Worm (Caenorhabditis elegans) whole organism, early embryonic: Measurements from ENCODE around the gene hrpf-2.

Experiments
- F13C5.2 ChIP-seq: sonication (generic microtip); optimal IDR thresholded peaks from 2 replicates; lab custom pipeline; 2017; ENCODE audit warnings: mild to moderate bottlenecking, missing genetic modification characterization, inconsistent platforms, missing compliant biosample characterization
- aly-1 ChIP-seq: sonication (generic microtip); optimal IDR thresholded peaks from 2 replicates; lab custom pipeline; 2016; ENCODE audit warnings: missing genetic modification characterization, missing compliant biosample characterization
- ama-1 ChIP-seq: fragments of 150-350 bp; optimal IDR thresholded peaks from 2 replicates; lab custom pipeline; 2014
- ceh-13 ChIP-seq: fragments of 200-800 bp; sonication (Bioruptor generic); optimal IDR thresholded peaks from 2 replicates; lab custom pipeline; 2018; ENCODE audit warnings: mild to moderate bottlenecking, missing genetic modification characterization, missing compliant biosample characterization
- ceh-36 ChIP-seq: sonication (generic microtip); optimal IDR thresholded peaks from 2 replicates; lab custom pipeline; 2016; ENCODE audit warnings: missing genetic modification characterization, inconsistent platforms, missing compliant biosample characterization
- ets-7 ChIP-seq: sonication (generic microtip); optimal IDR thresholded peaks from 2 replicates; lab custom pipeline; 2016; ENCODE audit warnings: missing genotype, missing genetic modification characterization, missing compliant biosample characterization
- hmbx-1 ChIP-seq: sonication (generic microtip); optimal IDR thresholded peaks from 2 replicates; lab custom pipeline; 2016; ENCODE audit warnings: mild to moderate bottlenecking, missing genetic modification characterization, missing compliant biosample characterization
- hmg-4 ChIP-seq: fragments of 200-800 bp; sonication (Bioruptor generic); optimal IDR thresholded peaks from 2 replicates; lab custom pipeline; 2018; ENCODE audit warnings: mild to moderate bottlenecking, missing genetic modification characterization, missing compliant biosample characterization
- scrt-1 ChIP-seq: fragments of 200-800 bp; sonication (Bioruptor generic); IDR thresholded peaks from 2 replicates; pipeline ENCODE4 v1.3.6; 2022; ENCODE audit warnings: missing genetic modification characterization, missing compliant biosample characterization
- sea-1 ChIP-seq: fragments of 200-800 bp; sonication (Bioruptor generic); conservative IDR thresholded peaks from 2 replicates; pipeline ENCODE4 v1.3.6; 2022; ENCODE audit warnings: missing genetic modification characterization, missing compliant biosample characterization
- tbx-37 ChIP-seq: fragments of 200-800 bp; sonication (Bioruptor generic); conservative IDR thresholded peaks from 2 replicates; pipeline ENCODE4 v1.3.6; 2022; ENCODE audit warnings: missing genetic modification reagents, missing genetic modification characterization, missing compliant biosample characterization

DNA sequence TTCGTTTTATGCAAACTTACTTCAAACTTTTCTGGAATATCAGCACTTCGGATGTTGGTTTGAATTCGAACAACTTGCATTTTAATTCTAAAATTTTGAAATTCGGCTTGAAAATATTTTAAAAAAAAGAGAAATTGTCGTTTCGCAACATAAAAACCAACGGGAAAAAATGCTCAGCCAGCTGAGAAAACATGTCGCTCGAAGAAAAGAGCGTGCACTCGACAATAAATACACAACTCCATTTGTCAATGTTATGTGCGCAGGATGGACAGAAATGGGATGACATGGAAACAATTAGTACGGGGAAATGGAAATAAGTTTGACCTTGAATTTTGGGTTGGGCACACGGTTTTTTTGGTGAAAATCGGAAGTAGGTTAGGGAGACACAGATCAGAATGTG is 40.4 kb downstream of the hrpf-2 start, which contains the start of gene mif-4:
- TF ChIP-seq ama-1 (no peak), aly-1 (tag; lab: Kevin White, UChicago) (no peak), sea-1 (GFP tag; lab: Robert Waterston, UW) (no peak), hmbx-1 (tag; lab: Kevin White, UChicago) (no peak), ceh-13 (GFP tag; lab: Kevin White, UChicago) (no peak), ceh-36 (tag; lab: Kevin White, UChicago) (no peak), hmg-4 (GFP tag; lab: Kevin White, UChicago) (no peak), ets-7 (no peak), scrt-1 (GFP tag; lab: Robert Waterston, UW) (no peak), tbx-37 (no peak), F13C5.2 (tag; lab: Kevin White, UChicago) (no peak)
